Fruit fly (Drosophila melanogaster) whole organism, embryonic: ENCODE results near the gene CG43797.
A peak's percentile ranks its signal among the peaks of the same experiment; 100 is the strongest.

ENCODE experiments used
- Ada2b ChIP-seq: fragments of 200-800 bp; sonication (Bioruptor generic); IDR thresholded peaks from 2 replicates; pipeline ENCODE4 v1.3.6; 2022; ENCODE audit warnings: missing biosample characterization, missing genetic modification characterization
- Blimp-1 ChIP-seq: fragments of 200-800 bp; sonication (Bioruptor generic); optimal IDR thresholded peaks from 3 replicates; lab custom pipeline; 2018; ENCODE audit warnings: missing biosample characterization, missing genetic modification characterization, mild to moderate bottlenecking, moderate library complexity, missing genetic modification reagents
- CG10274 ChIP-seq: fragments of 200-800 bp; sonication (Bioruptor generic); optimal IDR thresholded peaks from 3 replicates; lab custom pipeline; 2017; ENCODE audit warnings: missing biosample characterization, mild to moderate bottlenecking, missing genetic modification characterization
- CG12659 ChIP-seq: fragments of 200-800 bp; sonication (Bioruptor generic); optimal IDR thresholded peaks from 3 replicates; lab custom pipeline; 2017; ENCODE audit warnings: mild to moderate bottlenecking, missing biosample characterization, missing genetic modification reagents, missing genetic modification characterization
- CG14860 ChIP-seq: fragments of 200-800 bp; sonication (Bioruptor generic); IDR thresholded peaks from 3 replicates; pipeline ENCODE4 v1.3.6; 2022; ENCODE audit warnings: missing biosample characterization, missing genetic modification characterization; ENCODE audit not compliant: partially characterized antibody
- CG14965 ChIP-seq: fragments of 200-800 bp; sonication (Bioruptor generic); optimal IDR thresholded peaks from 2 replicates; lab custom pipeline; 2016; ENCODE audit warnings: missing biosample characterization, missing genetic modification characterization, borderline replicate concordance
- CG17802 ChIP-seq: fragments of 200-800 bp; sonication (Bioruptor generic); optimal IDR thresholded peaks from 2 replicates; lab custom pipeline; 2018; ENCODE audit warnings: missing biosample characterization, mild to moderate bottlenecking, missing genetic modification characterization, moderate library complexity
- CG18599 ChIP-seq: fragments of 200-800 bp; sonication (Bioruptor generic); optimal IDR thresholded peaks from 3 replicates; lab custom pipeline; 2017; ENCODE audit warnings: missing biosample characterization, missing genetic modification characterization, mild to moderate bottlenecking, moderate library complexity, missing genetic modification reagents
- CG2120 ChIP-seq: fragments of 200-800 bp; sonication (Bioruptor generic); optimal IDR thresholded peaks from 3 replicates; lab custom pipeline; 2016; ENCODE audit warnings: missing biosample characterization, missing genetic modification characterization
- CG2678 ChIP-seq: fragments of 200-800 bp; sonication (Bioruptor generic); optimal IDR thresholded peaks from 3 replicates; lab custom pipeline; 2019; ENCODE audit warnings: missing biosample characterization, mild to moderate bottlenecking, missing genetic modification characterization, moderate library complexity
- CG3726 ChIP-seq: fragments of 200-800 bp; sonication (Bioruptor generic); IDR thresholded peaks from 3 replicates; pipeline ENCODE4, ENCODE4 v1.3.6; 2022; ENCODE audit warnings: missing biosample characterization, missing genetic modification characterization
- CG4328 ChIP-seq: fragments of 200-800 bp; sonication (Bioruptor generic); optimal IDR thresholded peaks from 3 replicates; lab custom pipeline; 2017; ENCODE audit warnings: missing biosample characterization, missing genetic modification reagents, missing genetic modification characterization
- CG4360 ChIP-seq: fragments of 200-800 bp; sonication (Bioruptor generic); IDR thresholded peaks from 2 replicates; pipeline ENCODE4 v1.3.6; 2022; ENCODE audit warnings: missing biosample characterization, missing genetic modification characterization
- CG6175 ChIP-seq: fragments of 200-800 bp; sonication (Bioruptor generic); IDR thresholded peaks from 3 replicates; pipeline ENCODE4 v1.3.6; 2022; ENCODE audit warnings: missing biosample characterization, missing genetic modification characterization
- CG6791 ChIP-seq: fragments of 200-800 bp; sonication (Bioruptor generic); IDR thresholded peaks from 3 replicates; pipeline ENCODE4 v1.3.6; 2022; ENCODE audit warnings: missing biosample characterization, missing genetic modification characterization; ENCODE audit not compliant: partially characterized antibody
- CG7357 ChIP-seq: fragments of 200-800 bp; sonication (Bioruptor generic); IDR thresholded peaks from 3 replicates; pipeline ENCODE4 v1.3.6; 2022; ENCODE audit warnings: missing biosample characterization, missing genetic modification characterization
- CG7372 ChIP-seq: fragments of 200-800 bp; sonication (Bioruptor generic); IDR thresholded peaks from 2 replicates; pipeline ENCODE4 v1.3.6; 2022; ENCODE audit warnings: missing biosample characterization, missing genetic modification characterization
- CG7839 ChIP-seq: fragments of 200-800 bp; sonication (Bioruptor generic); optimal IDR thresholded peaks from 3 replicates; lab custom pipeline; 2018; ENCODE audit warnings: missing biosample characterization, mild to moderate bottlenecking, missing genetic modification characterization, moderate library complexity
- CG7987 ChIP-seq: fragments of 200-800 bp; sonication (Bioruptor generic); optimal IDR thresholded peaks from 2 replicates; lab custom pipeline; 2018; ENCODE audit warnings: missing biosample characterization, mild to moderate bottlenecking, missing genetic modification characterization, moderate library complexity
- CG8478 ChIP-seq: fragments of >200 bp; optimal IDR thresholded peaks from 2 replicates; lab custom pipeline; 2018
- Chrac-16 ChIP-seq: fragments of 200-800 bp; sonication (Bioruptor generic); optimal IDR thresholded peaks from 3 replicates; lab custom pipeline; 2016; ENCODE audit warnings: missing biosample characterization, missing genetic modification characterization
- CrebB ChIP-seq: fragments of 200-800 bp; sonication (Bioruptor generic); optimal IDR thresholded peaks from 3 replicates; lab custom pipeline; 2018; ENCODE audit warnings: missing biosample characterization, mild to moderate bottlenecking, missing genetic modification characterization
- Deaf1 ChIP-seq: fragments of 200-800 bp; optimal IDR thresholded peaks from 3 replicates; lab custom pipeline; 2019; ENCODE audit warnings: missing biosample characterization, mild to moderate bottlenecking, missing genetic modification characterization, moderate library complexity
- HLH4C ChIP-seq: fragments of 200-800 bp; sonication (Bioruptor generic); IDR thresholded peaks from 3 replicates; pipeline ENCODE4 v1.3.6; 2022; ENCODE audit warnings: missing biosample characterization, missing genetic modification characterization; ENCODE audit not compliant: partially characterized antibody
- Med ChIP-seq: fragments of 200-800 bp; sonication (Bioruptor generic); peaks from one replicate; lab custom pipeline; 2016; ENCODE audit warnings: missing biosample characterization, missing genetic modification characterization, mild to moderate bottlenecking, inconsistent platforms, moderate library complexity
- Mes4 ChIP-seq: fragments of 200-800 bp; sonication (Bioruptor generic); optimal IDR thresholded peaks from 2 replicates; lab custom pipeline; 2016; ENCODE audit warnings: missing biosample characterization, missing genetic modification characterization
- Scr ChIP-seq: fragments of 200-800 bp; sonication (Bioruptor generic); IDR thresholded peaks from 2 replicates; pipeline ENCODE4 v1.3.6; 2022; ENCODE audit warnings: missing biosample characterization, missing genetic modification characterization; ENCODE audit not compliant: partially characterized antibody
- Xrp1 ChIP-seq: fragments of 200-800 bp; sonication (Bioruptor generic); IDR thresholded peaks from 2 replicates; pipeline ENCODE4 v1.3.6; 2022; ENCODE audit warnings: missing biosample characterization, missing genetic modification characterization
- bcd ChIP-seq: fragments of 200-800 bp; sonication (Bioruptor generic); optimal IDR thresholded peaks from 2 replicates; lab custom pipeline; 2017; ENCODE audit warnings: missing biosample characterization, mild to moderate bottlenecking, missing genetic modification characterization
- bowl ChIP-seq: fragments of 200-800 bp; sonication (Bioruptor generic); IDR thresholded peaks from 2 replicates; pipeline ENCODE4 v1.3.6; 2022; ENCODE audit warnings: missing biosample characterization, missing genetic modification characterization
- chif ChIP-seq, 2 experiments: fragments of 200-800 bp; sonication (Bioruptor generic); optimal IDR thresholded peaks; 3 replicates each; lab custom pipeline; 2016; ENCODE audit warnings: missing biosample characterization in 2 of 2, missing genetic modification characterization in 2 of 2
- chn ChIP-seq: fragments of 200-800 bp; sonication (Bioruptor generic); optimal IDR thresholded peaks from 2 replicates; lab custom pipeline; 2016; ENCODE audit warnings: missing biosample characterization, missing genetic modification characterization
- ci ChIP-seq: fragments of 200-800 bp; sonication (Bioruptor generic); IDR thresholded peaks from 3 replicates; pipeline ENCODE4 v1.3.6; 2022; ENCODE audit warnings: missing biosample characterization, missing genetic modification characterization
- crp ChIP-seq, 2 experiments: fragments of 200-800 bp; sonication (Bioruptor generic); optimal IDR thresholded peaks; 2 replicates in 1 of 2; 3 replicates in 1 of 2; lab custom pipeline; 2017; ENCODE audit warnings: missing biosample characterization in 2 of 2, missing genetic modification characterization in 2 of 2, mild to moderate bottlenecking in 1 of 2, moderate library complexity in 1 of 2
- cwo ChIP-seq: fragments of 200-800 bp; sonication (Bioruptor generic); optimal IDR thresholded peaks from 3 replicates; lab custom pipeline; 2017; ENCODE audit warnings: missing biosample characterization, missing genetic modification characterization, mild to moderate bottlenecking, moderate library complexity, missing genetic modification reagents
- fd3F ChIP-seq: fragments of 200-800 bp; sonication (Bioruptor generic); optimal IDR thresholded peaks from 2 replicates; lab custom pipeline; 2018; ENCODE audit warnings: missing biosample characterization, mild to moderate bottlenecking, missing genetic modification characterization, moderate library complexity
- gfzf ChIP-seq: fragments of 200-800 bp; sonication (Bioruptor generic); optimal IDR thresholded peaks from 2 replicates; lab custom pipeline; 2016; ENCODE audit warnings: missing biosample characterization, mild to moderate bottlenecking, missing genetic modification characterization, moderate library complexity
- hb ChIP-seq: fragments of 200-800 bp; sonication (Bioruptor generic); IDR thresholded peaks from 3 replicates; pipeline ENCODE4 v1.3.6; 2022; ENCODE audit warnings: missing biosample characterization, missing genetic modification characterization; ENCODE audit not compliant: partially characterized antibody
- jing ChIP-seq: fragments of 200-800 bp; sonication (Bioruptor generic); optimal IDR thresholded peaks from 2 replicates; lab custom pipeline; 2018; ENCODE audit warnings: missing biosample characterization, mild to moderate bottlenecking, missing genetic modification characterization
- lov ChIP-seq, 2 experiments: fragments of 200-800 bp in 1 of 2; fragments of >200 bp in 1 of 2; sonication (Bioruptor generic) in 1 of 2; IDR thresholded peaks in 1 of 2; optimal IDR thresholded peaks in 1 of 2; 2 replicates in 1 of 2; 3 replicates in 1 of 2; pipeline versions ENCODE4 v1.3.6 to Lab custom; 2017 to 2022; ENCODE audit warnings: missing biosample characterization in 1 of 2, missing genetic modification characterization in 1 of 2
- mld ChIP-seq: fragments of 200-800 bp; sonication (Bioruptor generic); IDR thresholded peaks from 3 replicates; pipeline ENCODE4 v1.3.6; 2022; ENCODE audit warnings: missing biosample characterization, missing genetic modification characterization; ENCODE audit not compliant: partially characterized antibody
- org-1 ChIP-seq: fragments of 200-800 bp; sonication (Bioruptor generic); optimal IDR thresholded peaks from 2 replicates; lab custom pipeline; 2017; ENCODE audit warnings: missing biosample characterization, missing genetic modification characterization
- pan ChIP-seq, 4 experiments: fragments of >200 bp in 3 of 4; fragments of 200-800 bp in 1 of 4; sonication (Bioruptor generic) in 1 of 4; optimal IDR thresholded peaks in 3 of 4; IDR thresholded peaks in 1 of 4; 2 replicates each; pipeline versions ENCODE4 v1.3.6 to Lab custom; 2017 to 2022; ENCODE audit warnings: missing biosample characterization in 2 of 4, missing genetic modification characterization in 2 of 4, mixed read lengths in 1 of 4
- pzg ChIP-seq: fragments of 200-800 bp; sonication (Bioruptor generic); optimal IDR thresholded peaks from 3 replicates; lab custom pipeline; 2018; ENCODE audit warnings: missing biosample characterization, mild to moderate bottlenecking, missing genetic modification characterization, moderate library complexity
- sens ChIP-seq: fragments of 200-800 bp; sonication (Bioruptor generic); peaks from one replicate; lab custom pipeline; 2016; ENCODE audit warnings: missing biosample characterization, missing genetic modification characterization
- sr ChIP-seq: fragments of 200-800 bp; sonication (Bioruptor generic); IDR thresholded peaks from 3 replicates; pipeline ENCODE4 v1.3.6; 2022; ENCODE audit warnings: missing biosample characterization, missing genetic modification characterization
- tup ChIP-seq: fragments of 200-800 bp; sonication (Bioruptor generic); optimal IDR thresholded peaks from 2 replicates; lab custom pipeline; 2016; ENCODE audit warnings: missing biosample characterization, mild to moderate bottlenecking, missing genetic modification characterization, moderate library complexity
- vvl ChIP-seq: fragments of 200-800 bp; sonication (Bioruptor generic); IDR thresholded peaks from 2 replicates; pipeline ENCODE4 v1.3.6; 2022; ENCODE audit warnings: missing biosample characterization, missing genetic modification characterization
- wor ChIP-seq: fragments of 200-800 bp; sonication (Bioruptor generic); IDR thresholded peaks from 2 replicates; pipeline ENCODE4 v1.3.6; 2022; ENCODE audit warnings: missing biosample characterization, missing genetic modification characterization
- zfh1 ChIP-seq: fragments of 200-800 bp; sonication (Bioruptor generic); IDR thresholded peaks from 3 replicates; pipeline ENCODE4 v1.3.6; 2022; ENCODE audit warnings: missing biosample characterization, missing genetic modification characterization

Gene CG43797

dm6 chr2L:4019198-4019597, 19.4 kb downstream of the CG43797 start (continued):
- no peak for TF ChIP-seq Ada2b (GFP tag; lab: Robert Waterston, UW)
- TF ChIP-seq CG14860 (GFP tag; lab: Robert Waterston, UW) = no peak
- no peak for TF ChIP-seq CrebB (tag; lab: Kevin White, UChicago)
- no peak for TF ChIP-seq org-1 (GFP tag; lab: Kevin White, UChicago)
- no peak for TF ChIP-seq Mes4
- TF ChIP-seq CG2120 (GFP tag; lab: Kevin White, UChicago) = peak; percentile 58
- TF ChIP-seq Scr (GFP tag; lab: Robert Waterston, UW) = no peak
- TF ChIP-seq ci (GFP tag; lab: Robert Waterston, UW) = no peak
- no peak for TF ChIP-seq CG3726 (GFP tag; lab: Robert Waterston, UW)
- TF ChIP-seq sens = peak; percentile 57
- peak; percentile 43 for TF ChIP-seq CG2678 (tag; lab: Kevin White, UChicago)
- TF ChIP-seq CG17802 = no peak
- TF ChIP-seq mld (GFP tag; lab: Robert Waterston, UW) = no peak
- no peak for TF ChIP-seq Deaf1 (tag; lab: Kevin White, UChicago)
- no peak for TF ChIP-seq hb
- TF ChIP-seq cwo (GFP tag; lab: Kevin White, UChicago) = peak; percentile 17
- TF ChIP-seq bcd (GFP tag; lab: Kevin White, UChicago) = no peak
- TF ChIP-seq pan (optimal IDR thresholded peaks at IDR 0.05; lab: Kevin White, UChicago) = no peak
- peak in 1 of 2 experiments; percentile 27 for TF ChIP-seq pan (GFP tag; optimal IDR thresholded peaks at IDR 0.05 in 1 of 2, IDR thresholded peaks at IDR 0.05 in 1 of 2)
- no peak for TF ChIP-seq CG14965 (GFP tag; lab: Kevin White, UChicago)
- no peak for TF ChIP-seq CG8478
- TF ChIP-seq Med = peak; percentile 58
- TF ChIP-seq crp (GFP tag; optimal IDR thresholded peaks at IDR 0.05; lab: Kevin White, UChicago) = no peak
- TF ChIP-seq chif (GFP tag; optimal IDR thresholded peaks at IDR 0.05; lab: Kevin White, UChicago) = no peak
- TF ChIP-seq gfzf (GFP tag; lab: Kevin White, UChicago) = no peak
- no peak for TF ChIP-seq Xrp1 (GFP tag; lab: Robert Waterston, UW)
- TF ChIP-seq pzg (GFP tag; lab: Kevin White, UChicago) = no peak
- TF ChIP-seq sr (GFP tag; lab: Robert Waterston, UW) = no peak
- no peak for TF ChIP-seq tup (GFP tag; lab: Kevin White, UChicago)
- no peak for TF ChIP-seq wor (GFP tag; lab: Robert Waterston, UW)
- TF ChIP-seq CG7987 (GFP tag; lab: Kevin White, UChicago) = no peak
- no peak for TF ChIP-seq fd3F (GFP tag; lab: Kevin White, UChicago)
- TF ChIP-seq CG7357 (GFP tag; lab: Robert Waterston, UW) = no peak
- TF ChIP-seq CG18599 = peak; percentile 58
- peak; percentile 2 for TF ChIP-seq CG7839 (tag; lab: Kevin White, UChicago)
- no peak for TF ChIP-seq CG6175 (GFP tag; lab: Robert Waterston, UW)
- TF ChIP-seq CG10274 (GFP tag; lab: Kevin White, UChicago) = no peak

DNA sequence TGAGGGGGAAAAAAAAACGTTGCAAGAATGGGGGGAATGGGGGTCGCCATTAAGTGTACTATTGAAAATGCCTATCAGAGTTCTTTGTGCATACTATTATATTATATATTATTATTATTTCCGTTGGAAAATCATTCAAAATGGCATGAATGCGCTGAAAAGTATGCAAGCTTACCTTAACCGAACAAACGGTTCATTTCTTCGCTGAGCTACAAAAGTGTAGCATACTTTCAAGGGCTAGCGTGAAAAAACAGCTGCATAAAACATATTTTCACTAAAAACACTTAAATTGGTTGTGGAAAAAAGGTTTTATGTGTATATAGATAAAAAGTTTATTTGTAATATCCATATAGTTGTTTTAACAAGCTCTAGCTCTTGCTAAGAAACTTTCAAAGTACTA, 19.9 kb downstream of the CG43797 start:
- TF ChIP-seq HLH4C (GFP tag; lab: Robert Waterston, UW) (0 out of 3 replicates have a peak, but pooled peaks have one; percentile 12), hb (no peak), jing (no peak), chn (GFP tag; lab: Kevin White, UChicago) (no peak), lov (optimal IDR thresholded peaks at IDR 0.05; lab: Kevin White, UChicago) (no peak), lov (GFP tag; IDR thresholded peaks at IDR 0.05; lab: Robert Waterston, UW) (no peak), CG4360 (no peak), ci (GFP tag; lab: Robert Waterston, UW) (0 out of 3 replicates have a peak, but pooled peaks have one; percentile 5), Blimp-1 (GFP tag; lab: Kevin White, UChicago) (no peak), CG4328 (GFP tag; lab: Kevin White, UChicago) (no peak), Chrac-16 (no peak), zfh1 (no peak), CG12659 (GFP tag; lab: Kevin White, UChicago) (no peak), CG7372 (no peak), vvl (GFP tag; lab: Robert Waterston, UW) (no peak), CG6791 (GFP tag; lab: Robert Waterston, UW) (0 out of 3 replicates have a peak, but pooled peaks have one; percentile 28), bowl (GFP tag; lab: Robert Waterston, UW) (no peak)
